Worm (Caenorhabditis elegans): ENCODE results near the gene cam-1.

Gene cam-1

ce11 chrII:9295678-9296077, 14.4 kb downstream of the cam-1 start, which contains the start of gene C01G6.9:
TSS of gene C01G6.9 (minus strand) at chrII:9295818.
- TF ChIP-seq sox-4 (tag; optimal IDR thresholded peaks at IDR 0.05), result no peak
- TF ChIP-seq ceh-24 (tag; optimal IDR thresholded peaks at IDR 0.05), result no peak
- no peak for TF ChIP-seq fkh-10 (GFP tag; optimal IDR thresholded peaks at IDR 0.05)
- no peak for TF ChIP-seq dve-1 (tag; optimal IDR thresholded peaks at IDR 0.05)
- TF ChIP-seq nhr-11 (tag; optimal IDR thresholded peaks at IDR 0.05), result no peak
- no peak for TF ChIP-seq lim-6 (tag; optimal IDR thresholded peaks at IDR 0.05)
- no peak for TF ChIP-seq fkh-6 (tag; optimal IDR thresholded peaks at IDR 0.05)
- TF ChIP-seq madf-2 (tag; optimal IDR thresholded peaks at IDR 0.05), result no peak
- no peak for TF ChIP-seq pat-9 (tag; optimal IDR thresholded peaks at IDR 0.05)
- no peak for TF ChIP-seq tbx-2 (tag; optimal IDR thresholded peaks at IDR 0.05)
- no peak for TF ChIP-seq nfya-1 (tag; optimal IDR thresholded peaks at IDR 0.05)
- TF ChIP-seq pax-1 (tag; optimal IDR thresholded peaks at IDR 0.05), result no peak
- no peak for TF ChIP-seq fax-1 (tag; optimal IDR thresholded peaks at IDR 0.05)
- no peak for TF ChIP-seq unc-55 (GFP tag; optimal IDR thresholded peaks at IDR 0.05)
- no peak for TF ChIP-seq hlh-13 (GFP tag; optimal IDR thresholded peaks at IDR 0.05)
- TF ChIP-seq npax-4 (tag; optimal IDR thresholded peaks at IDR 0.05), result no peak
- TF ChIP-seq sdc-2 (tag; optimal IDR thresholded peaks at IDR 0.05), result no peak
- no peak for TF ChIP-seq pha-2 (tag; optimal IDR thresholded peaks at IDR 0.05)
- no peak for TF ChIP-seq hlh-8 (tag; optimal IDR thresholded peaks at IDR 0.05)
- no peak for TF ChIP-seq ztf-16 (tag; optimal IDR thresholded peaks at IDR 0.05)

ce11 chrII:9291632-9292031, 18.5 kb downstream of the cam-1 start, which contains the start of gene acs-7:
TSS of gene acs-7 (plus strand) at chrII:9292017.
- TF ChIP-seq madf-2 (tag; optimal IDR thresholded peaks at IDR 0.05) (no peak), elt-2 (tag; optimal IDR thresholded peaks at IDR 0.05) (peak; percentile 94)

- no peak for TF ChIP-seq ceh-30 (tag; optimal IDR thresholded peaks at IDR 0.05)
- TF ChIP-seq pha-4 (tag; optimal IDR thresholded peaks at IDR 0.05), result no peak
- TF ChIP-seq zip-5 (tag; optimal IDR thresholded peaks at IDR 0.05), result no peak
- no peak for TF ChIP-seq ceh-14 (tag; optimal IDR thresholded peaks at IDR 0.05)
- no peak for TF ChIP-seq ceh-19 (GFP tag; optimal IDR thresholded peaks at IDR 0.05)
- TF ChIP-seq C38D4.7 (GFP tag; optimal IDR thresholded peaks at IDR 0.05), result no peak
- no peak for TF ChIP-seq rnt-1 (tag; optimal IDR thresholded peaks at IDR 0.05)
- TF ChIP-seq ets-4 (tag; optimal IDR thresholded peaks at IDR 0.05), result no peak
- no peak for TF ChIP-seq pat-9 (tag; optimal IDR thresholded peaks at IDR 0.05)
- no peak for TF ChIP-seq elt-4 (tag; optimal IDR thresholded peaks at IDR 0.05)
- no peak for TF ChIP-seq lin-11 (tag; optimal IDR thresholded peaks at IDR 0.05)
Measured at ce11 chrII:9289127-9289526, 21.0 kb downstream of the cam-1 start.

DNA sequence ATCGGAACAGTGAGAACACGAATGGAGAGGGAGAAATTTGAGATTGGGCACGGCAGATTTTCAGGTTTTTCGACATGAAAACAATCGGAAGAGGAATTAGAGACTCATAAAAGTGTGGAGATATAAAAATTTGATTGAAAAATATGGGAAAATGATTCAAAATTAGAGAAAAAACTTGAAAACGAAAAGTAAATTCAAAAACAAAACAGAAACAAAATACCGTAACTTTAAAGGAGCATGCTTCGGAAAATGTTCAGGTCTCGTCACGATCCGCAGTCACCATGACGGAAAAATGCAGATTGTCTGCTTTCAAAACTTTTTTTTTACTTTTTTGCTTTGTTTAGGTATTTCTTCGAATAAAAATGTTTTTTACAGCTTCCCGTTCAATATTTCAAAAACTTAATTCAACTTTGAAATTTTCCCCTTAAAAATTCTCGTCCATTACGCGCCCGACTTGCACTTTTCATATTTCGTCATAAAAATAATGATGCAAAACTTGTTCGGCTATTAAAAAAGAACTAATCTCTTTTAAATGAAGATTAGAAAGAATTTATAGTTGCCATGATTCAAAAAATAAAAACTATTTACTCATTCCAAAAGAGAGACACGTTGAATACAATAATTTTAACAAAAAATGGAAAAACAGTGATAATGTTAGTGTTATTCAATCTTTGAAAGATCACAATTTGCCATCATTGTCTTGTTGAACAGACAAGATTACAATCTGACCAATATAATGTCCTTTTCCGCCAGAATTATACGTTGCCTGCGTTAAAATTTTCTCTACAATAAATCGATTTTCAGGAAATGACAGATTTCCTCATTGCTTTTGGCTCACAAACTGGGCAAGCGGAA, 24.7 kb downstream of the cam-1 start, which contains the start of gene mtrr-1:
mtrr-1 (plus strand) TSS at position 805 of the 855 bp plus-strand sequence.
- TF ChIP-seq ama-1 (optimal IDR thresholded peaks at IDR 0.05) (peak; percentile 64), elt-4 (tag; optimal IDR thresholded peaks at IDR 0.05) (no peak)

- TF ChIP-seq ceh-6 (GFP tag; optimal IDR thresholded peaks at IDR 0.05) (no peak), che-1 (tag; optimal IDR thresholded peaks at IDR 0.05) (no peak), ceh-22 (tag; optimal IDR thresholded peaks at IDR 0.05) (peak; percentile 9), ceh-24 (tag; optimal IDR thresholded peaks at IDR 0.05) (no peak), dmd-4 (tag; optimal IDR thresholded peaks at IDR 0.05; ENCODE audit: borderline replicate concordance) (no peak), F13H6.1 (tag; optimal IDR thresholded peaks at IDR 0.05) (no peak), ceh-19 (GFP tag; optimal IDR thresholded peaks at IDR 0.05) (no peak), ceh-30 (tag; optimal IDR thresholded peaks at IDR 0.05) (no peak), dve-1 (tag; optimal IDR thresholded peaks at IDR 0.05) (no peak), ceh-34 (tag; optimal IDR thresholded peaks at IDR 0.05) (peak; percentile 47), odd-2 (tag; optimal IDR thresholded peaks at IDR 0.05) (no peak), pax-1 (tag; optimal IDR thresholded peaks at IDR 0.05) (peak; percentile 23), tbx-2 (tag; optimal IDR thresholded peaks at IDR 0.05) (peak; percentile 31), nfya-1 (tag; optimal IDR thresholded peaks at IDR 0.05) (peak; percentile 14), pha-4 (tag; optimal IDR thresholded peaks at IDR 0.05) (no peak)
Measured at ce11 chrII:9284358-9285170, 25.5 kb downstream of the cam-1 start.
